Fruit fly (Drosophila melanogaster) Kc167 (cell line): ENCODE measurements around the gene rempA.

Source experiments
- Myc ChIP-seq: fragments of >200 bp; optimal IDR thresholded peaks from 2 replicates; lab custom pipeline; 2017; ENCODE audit warnings: missing external identifiers
- Sin3A ChIP-seq: fragments of >200 bp; optimal IDR thresholded peaks from 2 replicates; lab custom pipeline; 2018; ENCODE audit warnings: missing external identifiers
- h ChIP-seq: fragments of >200 bp; optimal IDR thresholded peaks from 3 replicates; lab custom pipeline; 2018; ENCODE audit warnings: missing external identifiers
- insv ChIP-seq: fragments of >200 bp; optimal IDR thresholded peaks from 3 replicates; lab custom pipeline; 2018; ENCODE audit warnings: missing external identifiers
- psq ChIP-seq: fragments of >200 bp; optimal IDR thresholded peaks from 2 replicates; lab custom pipeline; 2017; ENCODE audit warnings: missing external identifiers
- ttk ChIP-seq: sonication (Bioruptor generic); optimal IDR thresholded peaks from 2 replicates; lab custom pipeline; 2017; ENCODE audit warnings: missing external identifiers

DNA sequence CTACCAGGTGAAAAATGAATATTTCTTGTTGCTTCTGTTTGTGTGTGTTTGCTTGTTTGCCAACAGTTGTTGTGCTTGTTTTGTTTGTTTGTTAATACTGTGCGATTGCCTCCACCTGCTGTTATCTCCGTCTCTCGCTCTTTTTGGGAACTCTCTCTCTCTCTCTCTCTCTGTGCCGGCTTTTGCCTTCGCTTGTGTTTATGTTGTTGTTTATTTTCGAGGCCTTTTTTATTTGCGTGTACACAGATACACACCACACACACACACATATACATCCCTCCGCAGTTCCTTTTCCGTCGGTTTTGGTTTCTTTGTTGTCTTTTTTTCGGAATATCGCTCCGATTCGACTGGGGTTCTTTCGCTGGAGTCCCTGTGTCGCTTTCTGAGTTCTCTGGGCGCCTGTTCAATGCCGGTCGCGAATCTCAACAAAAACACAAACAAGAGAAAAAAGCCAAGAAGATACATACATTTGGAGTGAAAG, 49.5 kb downstream of the rempA start:
- TF ChIP-seq Myc (no peak), h (no peak), psq (lab: Kevin White, UChicago) (no peak), insv (no peak), Sin3A (lab: Kevin White, UChicago) (no peak), ttk (lab: Kevin White, UChicago) (no peak)
